Fruit fly (Drosophila melanogaster) whole organism, pupa: ENCODE measurements around the gene CG16998.
A peak's percentile ranks its signal among the peaks of the same experiment; 100 is the strongest.

Experiments used
- CG10348 ChIP-seq: fragments of 200-800 bp; sonication (Bioruptor generic); IDR thresholded peaks from 2 replicates; pipeline ENCODE4 v1.3.6; 2022; ENCODE audit warnings: missing biosample characterization, missing genetic modification characterization
- CG13204 ChIP-seq: fragments of 200-800 bp; sonication (Bioruptor generic); optimal IDR thresholded peaks from 2 replicates; lab custom pipeline; 2018; ENCODE audit warnings: missing biosample characterization, mild to moderate bottlenecking, missing genetic modification characterization, moderate library complexity
- CG15710 ChIP-seq: fragments of 200-800 bp; sonication (Bioruptor generic); optimal IDR thresholded peaks from 2 replicates; lab custom pipeline; 2018; ENCODE audit warnings: missing biosample characterization, mild to moderate bottlenecking, missing genetic modification characterization, moderate library complexity
- CG17806 ChIP-seq: fragments of 200-800 bp; sonication (Bioruptor generic); optimal IDR thresholded peaks from 2 replicates; lab custom pipeline; 2018; ENCODE audit warnings: missing biosample characterization, mild to moderate bottlenecking, missing genetic modification characterization, moderate library complexity
- CG32121 ChIP-seq: fragments of 200-800 bp; sonication (Bioruptor generic); IDR thresholded peaks from 2 replicates; pipeline ENCODE4 v1.3.6; 2022; ENCODE audit warnings: missing biosample characterization, missing genetic modification characterization
- CG4496 ChIP-seq: fragments of 200-800 bp; sonication (Bioruptor generic); IDR thresholded peaks from 3 replicates; pipeline ENCODE4 v1.3.6; 2022; ENCODE audit warnings: missing biosample characterization, missing genetic modification characterization
- CG8301 ChIP-seq: fragments of 200-800 bp; sonication (Bioruptor generic); optimal IDR thresholded peaks from 2 replicates; lab custom pipeline; 2018; ENCODE audit warnings: missing biosample characterization, mild to moderate bottlenecking, missing genetic modification characterization
- EcR ChIP-seq: fragments of 200-800 bp; sonication (Bioruptor generic); optimal IDR thresholded peaks from 3 replicates; lab custom pipeline; 2019; ENCODE audit warnings: missing biosample characterization, missing genetic modification characterization, mild to moderate bottlenecking, moderate library complexity, missing genetic modification reagents
- Ets98B ChIP-seq: fragments of 200-800 bp; sonication (Bioruptor generic); IDR thresholded peaks from 2 replicates; pipeline ENCODE4 v1.3.6; 2022; ENCODE audit warnings: missing biosample characterization, missing genetic modification characterization
- Pif1B ChIP-seq: fragments of 200-800 bp; sonication (Bioruptor generic); optimal IDR thresholded peaks from 3 replicates; lab custom pipeline; 2016; ENCODE audit warnings: missing biosample characterization, missing genetic modification characterization
- fd96Ca ChIP-seq: fragments of 200-800 bp; sonication (Bioruptor generic); IDR thresholded peaks from 3 replicates; pipeline ENCODE4 v1.3.6; 2022; ENCODE audit warnings: missing biosample characterization, missing genetic modification characterization
- gl ChIP-seq: fragments of 200-800 bp; sonication (Bioruptor generic); optimal IDR thresholded peaks from 2 replicates; lab custom pipeline; 2018; ENCODE audit warnings: missing biosample characterization, mild to moderate bottlenecking, missing genetic modification characterization
- rn ChIP-seq: fragments of 200-800 bp; sonication (Bioruptor generic); IDR thresholded peaks from 2 replicates; pipeline ENCODE4 v1.3.6; 2022; ENCODE audit warnings: missing biosample characterization, missing genetic modification characterization

- no peak for TF ChIP-seq CG8301 (tag; lab: Kevin White, UChicago)
- TF ChIP-seq Ets98B (GFP tag; lab: Robert Waterston, UW): no peak
- TF ChIP-seq CG13204 (GFP tag; lab: Kevin White, UChicago): no peak
- no peak for TF ChIP-seq rn (GFP tag; lab: Robert Waterston, UW)
- TF ChIP-seq CG17806 (tag; lab: Kevin White, UChicago): no peak
- TF ChIP-seq CG4496: no peak
- no peak for TF ChIP-seq Pif1B (GFP tag; lab: Kevin White, UChicago)
- TF ChIP-seq gl (tag; lab: Kevin White, UChicago): no peak
- TF ChIP-seq CG10348: no peak
- TF ChIP-seq fd96Ca: no peak
- peak; percentile 87 for TF ChIP-seq EcR (GFP tag; lab: Kevin White, UChicago)
- no peak for TF ChIP-seq CG15710
- 0 out of 2 replicates have a peak, but pooled peaks have one; percentile 14 for TF ChIP-seq CG32121 (GFP tag; lab: Robert Waterston, UW)
Measured at dm6 chr3L:7530461-7531338, 8.9 kb downstream of the CG16998 start.
